Fruit fly (Drosophila melanogaster) whole organism, pupa: ENCODE data around the gene kraken.

Source experiments
- CG10348 ChIP-seq: fragments of 200-800 bp; sonication (Bioruptor generic); IDR thresholded peaks from 2 replicates; pipeline ENCODE4 v1.3.6; 2022; ENCODE audit warnings: missing biosample characterization, missing genetic modification characterization
- CG12605 ChIP-seq: fragments of 200-800 bp; sonication (Bioruptor generic); IDR thresholded peaks from 2 replicates; pipeline ENCODE4 v1.3.6; 2022; ENCODE audit warnings: missing biosample characterization, missing genetic modification characterization
- CG13204 ChIP-seq: fragments of 200-800 bp; sonication (Bioruptor generic); optimal IDR thresholded peaks from 2 replicates; lab custom pipeline; 2018; ENCODE audit warnings: missing biosample characterization, mild to moderate bottlenecking, missing genetic modification characterization, moderate library complexity
- CG14655 ChIP-seq: fragments of 200-800 bp; sonication (Bioruptor generic); optimal IDR thresholded peaks from 3 replicates; lab custom pipeline; 2017; ENCODE audit warnings: mild to moderate bottlenecking, missing biosample characterization, missing genetic modification reagents, missing genetic modification characterization
- CG15710 ChIP-seq: fragments of 200-800 bp; sonication (Bioruptor generic); optimal IDR thresholded peaks from 2 replicates; lab custom pipeline; 2018; ENCODE audit warnings: missing biosample characterization, mild to moderate bottlenecking, missing genetic modification characterization, moderate library complexity
- CG17806 ChIP-seq: fragments of 200-800 bp; sonication (Bioruptor generic); optimal IDR thresholded peaks from 2 replicates; lab custom pipeline; 2018; ENCODE audit warnings: missing biosample characterization, mild to moderate bottlenecking, missing genetic modification characterization, moderate library complexity
- CG32121 ChIP-seq: fragments of 200-800 bp; sonication (Bioruptor generic); IDR thresholded peaks from 2 replicates; pipeline ENCODE4 v1.3.6; 2022; ENCODE audit warnings: missing biosample characterization, missing genetic modification characterization
- CG34367 ChIP-seq: fragments of 200-800 bp; sonication (Bioruptor generic); optimal IDR thresholded peaks from 2 replicates; lab custom pipeline; 2018; ENCODE audit warnings: missing biosample characterization, mild to moderate bottlenecking, missing genetic modification characterization
- CG4496 ChIP-seq: fragments of 200-800 bp; sonication (Bioruptor generic); IDR thresholded peaks from 3 replicates; pipeline ENCODE4 v1.3.6; 2022; ENCODE audit warnings: missing biosample characterization, missing genetic modification characterization
- CG8159 ChIP-seq: fragments of 200-800 bp; sonication (Bioruptor generic); optimal IDR thresholded peaks from 3 replicates; lab custom pipeline; 2018; ENCODE audit warnings: missing biosample characterization, mild to moderate bottlenecking, missing genetic modification characterization, moderate library complexity
- CG8301 ChIP-seq: fragments of 200-800 bp; sonication (Bioruptor generic); optimal IDR thresholded peaks from 2 replicates; lab custom pipeline; 2018; ENCODE audit warnings: missing biosample characterization, mild to moderate bottlenecking, missing genetic modification characterization
- CG9948 ChIP-seq: fragments of 200-800 bp; sonication (Bioruptor generic); optimal IDR thresholded peaks from 2 replicates; lab custom pipeline; 2018; ENCODE audit warnings: missing biosample characterization, mild to moderate bottlenecking, missing genetic modification characterization, moderate library complexity
- D1 ChIP-seq: fragments of 200-800 bp; sonication (Bioruptor generic); optimal IDR thresholded peaks from 2 replicates; lab custom pipeline; 2018; ENCODE audit warnings: missing biosample characterization, mild to moderate bottlenecking, missing genetic modification characterization, moderate library complexity
- EcR ChIP-seq: fragments of 200-800 bp; sonication (Bioruptor generic); optimal IDR thresholded peaks from 3 replicates; lab custom pipeline; 2019; ENCODE audit warnings: missing biosample characterization, missing genetic modification characterization, mild to moderate bottlenecking, moderate library complexity, missing genetic modification reagents
- Ets98B ChIP-seq: fragments of 200-800 bp; sonication (Bioruptor generic); IDR thresholded peaks from 2 replicates; pipeline ENCODE4 v1.3.6; 2022; ENCODE audit warnings: missing biosample characterization, missing genetic modification characterization
- Pif1A ChIP-seq: fragments of 200-800 bp; sonication (Bioruptor generic); optimal IDR thresholded peaks from 3 replicates; lab custom pipeline; 2016; ENCODE audit warnings: missing biosample characterization, missing genetic modification characterization
- Pif1B ChIP-seq: fragments of 200-800 bp; sonication (Bioruptor generic); optimal IDR thresholded peaks from 3 replicates; lab custom pipeline; 2016; ENCODE audit warnings: missing biosample characterization, missing genetic modification characterization
- Snoo ChIP-seq: fragments of 200-800 bp; sonication (Bioruptor generic); optimal IDR thresholded peaks from 3 replicates; lab custom pipeline; 2017; ENCODE audit warnings: missing biosample characterization, mild to moderate bottlenecking, missing genetic modification characterization, inconsistent platforms
- fd96Ca ChIP-seq: fragments of 200-800 bp; sonication (Bioruptor generic); IDR thresholded peaks from 3 replicates; pipeline ENCODE4 v1.3.6; 2022; ENCODE audit warnings: missing biosample characterization, missing genetic modification characterization
- gl ChIP-seq: fragments of 200-800 bp; sonication (Bioruptor generic); optimal IDR thresholded peaks from 2 replicates; lab custom pipeline; 2018; ENCODE audit warnings: missing biosample characterization, mild to moderate bottlenecking, missing genetic modification characterization
- rn ChIP-seq: fragments of 200-800 bp; sonication (Bioruptor generic); IDR thresholded peaks from 2 replicates; pipeline ENCODE4 v1.3.6; 2022; ENCODE audit warnings: missing biosample characterization, missing genetic modification characterization

Gene kraken

DNA sequence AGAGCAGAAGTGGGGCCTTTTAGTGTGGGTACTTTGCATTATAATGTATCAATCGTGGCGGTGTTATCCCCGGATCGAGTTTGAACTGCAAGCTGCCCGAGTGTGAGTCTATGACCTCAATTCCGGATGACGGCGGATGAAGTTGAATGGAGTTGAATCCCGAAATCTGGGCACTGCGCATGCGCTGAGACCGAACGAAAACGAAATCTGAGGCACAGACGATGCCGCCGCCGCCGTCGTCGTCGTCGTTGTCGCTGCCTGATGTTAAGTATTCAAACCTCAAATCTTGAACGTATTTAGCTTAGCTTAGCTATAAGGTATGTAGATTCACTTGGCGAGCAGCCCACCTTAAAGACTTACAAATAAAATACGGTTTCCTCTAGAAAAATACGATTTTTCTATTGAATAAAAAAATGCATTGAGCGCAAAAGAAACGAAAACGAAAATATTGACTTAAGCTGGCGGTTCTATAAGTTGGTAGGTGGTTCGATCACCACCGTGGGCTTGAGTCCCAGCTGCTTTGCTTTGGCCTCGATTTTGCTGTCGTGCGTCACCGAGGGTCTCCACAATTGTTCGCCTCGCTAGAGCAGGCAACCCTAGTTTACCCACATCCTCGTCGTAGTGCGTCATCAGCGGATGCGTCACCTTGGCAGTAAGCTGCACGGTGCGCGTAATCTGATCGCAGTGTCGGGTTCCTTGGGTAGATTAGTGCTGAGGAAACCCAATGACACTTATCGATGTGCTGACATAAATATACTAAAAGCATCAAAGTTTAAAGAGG lies 21.3 kb downstream of the kraken start:
- 0 out of 2 replicates have a peak, but pooled peaks have one; percentile 12 for TF ChIP-seq Ets98B (GFP tag; lab: Robert Waterston, UW)
- no peak for TF ChIP-seq CG4496 (GFP tag; lab: Robert Waterston, UW)
- TF ChIP-seq Pif1B (GFP tag; lab: Kevin White, UChicago) = no peak
- no peak for TF ChIP-seq CG15710 (tag; lab: Kevin White, UChicago)
- no peak for TF ChIP-seq CG9948 (tag; lab: Kevin White, UChicago)
- TF ChIP-seq CG32121 = peak; percentile 40; the same call in 1 of the 2 replicates
- no peak for TF ChIP-seq EcR (GFP tag; lab: Kevin White, UChicago)
- no peak for TF ChIP-seq gl (tag; lab: Kevin White, UChicago)

DNA sequence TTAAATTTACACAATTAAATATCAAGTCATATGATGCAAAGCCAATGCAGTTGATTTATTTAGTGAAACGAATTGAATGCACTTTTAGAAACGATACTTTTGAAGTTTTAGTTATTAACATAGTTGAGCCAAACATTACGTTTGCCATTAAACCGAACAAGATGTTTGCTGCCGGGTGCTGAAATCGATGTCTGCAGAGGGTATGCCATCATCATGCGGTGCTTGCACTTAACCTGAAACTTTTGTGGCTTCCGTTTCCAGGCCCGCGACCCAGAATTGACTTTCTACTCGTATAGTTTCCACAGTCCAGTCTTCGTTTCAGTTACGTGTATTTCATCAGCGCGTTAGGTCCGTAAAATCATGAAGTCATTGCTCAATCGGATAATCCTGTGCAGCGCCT lies 24.4 kb downstream of the kraken start, which contains the start of gene ninaA:
Gene ninaA, plus strand, starts transcription at position 301 of the 400 bp plus-strand sequence.
- TF ChIP-seq rn (no peak), Ets98B (GFP tag; lab: Robert Waterston, UW) (no peak), CG12605 (GFP tag; lab: Robert Waterston, UW) (no peak), CG13204 (GFP tag; lab: Kevin White, UChicago) (no peak)

DNA sequence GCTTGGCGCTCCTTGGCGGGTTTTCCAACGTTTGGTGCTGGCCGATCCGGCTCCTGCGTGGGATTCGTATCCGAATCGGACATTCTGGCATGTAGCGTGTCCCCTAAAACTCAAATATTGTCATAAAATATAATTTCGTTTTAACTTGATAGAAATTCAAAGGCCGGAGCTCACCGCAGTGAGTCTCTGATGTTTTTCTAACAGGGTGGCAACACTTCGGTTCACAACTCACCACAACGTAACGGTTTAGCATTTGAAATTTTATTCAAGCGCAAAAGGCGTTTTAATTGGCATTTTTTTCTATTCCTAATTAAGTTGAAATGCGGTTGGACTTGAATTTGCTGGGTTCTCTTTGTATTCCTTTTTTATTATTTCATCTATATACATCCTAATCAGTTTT lies 32.4 kb downstream of the kraken start, which contains the start of gene CG15824:
Gene CG15824, minus strand, starts transcription at position 172 of the 400 bp plus-strand sequence.
- TF ChIP-seq CG12605 (GFP tag; lab: Robert Waterston, UW) (no peak), EcR (GFP tag; lab: Kevin White, UChicago) (no peak), Pif1A (GFP tag; lab: Kevin White, UChicago) (no peak), CG15710 (tag; lab: Kevin White, UChicago) (no peak), CG8301 (tag; lab: Kevin White, UChicago) (no peak), rn (no peak), fd96Ca (GFP tag; lab: Robert Waterston, UW) (no peak), D1 (tag; lab: Kevin White, UChicago) (no peak)

DNA sequence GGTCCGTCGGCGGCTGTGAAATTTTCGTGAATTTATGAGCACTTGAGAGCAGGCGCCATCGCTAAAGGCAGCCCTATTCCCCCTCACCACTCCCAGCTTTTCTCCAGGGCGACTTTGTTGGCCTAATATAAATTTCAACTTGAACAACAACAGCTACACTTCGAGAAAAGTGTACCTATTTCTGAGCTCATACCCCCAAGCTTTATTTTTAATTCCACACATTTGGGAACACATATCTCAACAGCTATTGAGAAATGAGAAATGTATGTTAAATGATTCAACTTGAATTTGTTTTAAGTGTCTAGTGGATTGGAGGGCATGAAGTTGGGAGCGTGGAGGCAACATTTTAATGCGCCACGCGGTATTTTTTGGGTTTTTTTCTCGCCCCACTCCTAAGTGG lies 34.2 kb downstream of the kraken start:
- TF ChIP-seq Ets98B (GFP tag; lab: Robert Waterston, UW) (no peak), CG8301 (tag; lab: Kevin White, UChicago) (no peak), EcR (GFP tag; lab: Kevin White, UChicago) (no peak), Pif1B (GFP tag; lab: Kevin White, UChicago) (no peak), CG34367 (tag; lab: Kevin White, UChicago) (no peak), CG9948 (tag; lab: Kevin White, UChicago) (no peak), rn (no peak), fd96Ca (GFP tag; lab: Robert Waterston, UW) (no peak)

DNA sequence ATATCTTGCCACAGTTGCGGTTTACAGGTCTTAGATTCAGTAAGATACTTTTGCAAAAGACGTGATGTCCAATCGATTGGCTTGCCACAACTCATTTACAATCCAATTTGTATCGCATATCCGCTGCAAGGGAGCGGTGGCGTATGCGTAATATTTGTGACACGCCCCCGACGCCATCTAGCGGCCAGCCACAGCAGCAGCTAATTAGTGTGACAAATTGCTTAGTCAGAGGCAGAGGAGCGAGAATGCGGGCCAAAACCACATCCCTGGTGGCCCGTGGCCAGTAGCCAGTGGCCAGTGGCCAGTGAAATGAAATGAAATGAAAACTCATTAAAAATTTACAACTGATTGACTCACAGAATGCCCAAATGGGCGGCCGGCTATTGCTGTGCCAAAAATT lies 35.2 kb downstream of the kraken start:
- no peak for TF ChIP-seq D1 (tag; lab: Kevin White, UChicago)
- TF ChIP-seq CG12605 (GFP tag; lab: Robert Waterston, UW) = no peak
- no peak for TF ChIP-seq rn
- TF ChIP-seq CG14655 = no peak
- TF ChIP-seq fd96Ca (GFP tag; lab: Robert Waterston, UW) = no peak

DNA sequence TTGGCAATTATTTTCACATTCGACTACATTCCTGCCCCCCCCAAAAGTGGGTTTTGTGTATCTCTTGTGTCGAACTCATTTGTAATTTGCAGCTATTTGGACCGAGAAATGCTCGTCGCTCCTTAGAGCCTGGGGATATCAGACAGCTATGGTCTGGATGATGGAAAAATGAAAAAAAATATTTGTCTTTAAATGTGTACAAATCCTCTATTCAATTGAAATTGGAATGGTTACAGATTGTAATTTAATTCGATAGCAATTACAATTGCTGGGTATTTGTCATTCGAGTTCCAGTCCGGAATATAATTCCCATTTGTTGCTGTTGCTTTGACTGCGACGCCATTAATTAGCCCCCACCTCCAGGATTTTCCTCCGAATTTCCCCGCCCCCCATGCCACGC lies 37.2 kb downstream of the kraken start:
- TF ChIP-seq Pif1B (GFP tag; lab: Kevin White, UChicago) (no peak), CG4496 (GFP tag; lab: Robert Waterston, UW) (0 out of 3 replicates have a peak, but pooled peaks have one; percentile 14), fd96Ca (GFP tag; lab: Robert Waterston, UW) (0 out of 3 replicates have a peak, but pooled peaks have one; percentile 14), gl (tag; lab: Kevin White, UChicago) (no peak), CG14655 (no peak), rn (no peak), CG34367 (tag; lab: Kevin White, UChicago) (no peak), D1 (tag; lab: Kevin White, UChicago) (no peak)
- TF ChIP-seq, all 21 proteins: peak for 2

DNA sequence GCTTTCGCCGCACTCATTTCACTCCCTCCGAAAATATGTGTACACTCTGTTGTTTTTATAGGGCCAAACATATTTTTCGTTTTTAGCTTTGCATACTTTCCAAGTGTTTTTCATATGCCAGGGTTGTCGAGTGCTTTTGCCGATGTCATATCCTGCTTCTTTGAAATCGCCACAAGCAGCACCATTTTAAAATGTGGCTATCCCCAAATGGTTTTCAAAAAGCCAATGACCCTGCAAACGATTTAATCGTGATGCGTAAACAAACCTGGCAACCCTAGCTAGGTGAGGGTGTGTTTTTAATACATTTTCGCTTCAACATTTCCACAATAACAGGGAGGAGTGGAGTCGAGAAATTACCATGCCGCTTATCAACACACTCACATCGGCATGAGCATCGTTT lies 39.9 kb downstream of the kraken start:
- TF ChIP-seq CG10348 (GFP tag; lab: Robert Waterston, UW) (no peak), CG8159 (tag; lab: Kevin White, UChicago) (peak; percentile 28)

DNA sequence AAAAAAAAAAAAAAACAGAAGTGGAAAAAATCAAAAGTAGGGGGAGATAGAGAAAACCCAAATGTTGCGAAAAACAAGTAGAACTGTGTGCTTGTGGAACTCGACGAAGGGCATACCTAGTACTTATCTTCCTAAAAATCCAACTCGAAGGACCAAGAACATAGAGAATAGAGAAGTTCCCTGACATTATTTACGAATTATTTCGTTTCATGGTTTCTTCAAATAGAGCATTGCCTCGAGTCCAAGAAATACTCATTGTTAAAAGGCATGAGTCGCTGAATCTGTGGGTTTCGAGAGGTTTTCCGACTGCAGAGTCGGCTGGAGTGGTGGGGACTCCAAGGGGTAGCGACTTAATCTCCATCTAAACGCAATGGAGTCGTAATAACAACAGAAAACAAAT lies 40.6 kb downstream of the kraken start:
- TF ChIP-seq CG8159 (tag; lab: Kevin White, UChicago) (no peak), gl (tag; lab: Kevin White, UChicago) (no peak), CG14655 (no peak), CG12605 (GFP tag; lab: Robert Waterston, UW) (no peak), fd96Ca (GFP tag; lab: Robert Waterston, UW) (no peak), CG34367 (tag; lab: Kevin White, UChicago) (no peak), CG8301 (tag; lab: Kevin White, UChicago) (no peak), D1 (tag; lab: Kevin White, UChicago) (no peak), EcR (GFP tag; lab: Kevin White, UChicago) (no peak), CG13204 (GFP tag; lab: Kevin White, UChicago) (no peak), CG9948 (tag; lab: Kevin White, UChicago) (no peak), Pif1A (GFP tag; lab: Kevin White, UChicago) (no peak), CG17806 (no peak), CG4496 (GFP tag; lab: Robert Waterston, UW) (no peak), Ets98B (GFP tag; lab: Robert Waterston, UW) (no peak), Snoo (tag; lab: Kevin White, UChicago) (no peak), rn (no peak), CG15710 (tag; lab: Kevin White, UChicago) (no peak), Pif1B (GFP tag; lab: Kevin White, UChicago) (no peak), CG32121 (no peak)
- TF ChIP-seq, all 21 proteins: peak for 0
